Worm (Caenorhabditis elegans): ENCODE data around the gene trmt-10C.2.

Gene trmt-10C.2

DNA sequence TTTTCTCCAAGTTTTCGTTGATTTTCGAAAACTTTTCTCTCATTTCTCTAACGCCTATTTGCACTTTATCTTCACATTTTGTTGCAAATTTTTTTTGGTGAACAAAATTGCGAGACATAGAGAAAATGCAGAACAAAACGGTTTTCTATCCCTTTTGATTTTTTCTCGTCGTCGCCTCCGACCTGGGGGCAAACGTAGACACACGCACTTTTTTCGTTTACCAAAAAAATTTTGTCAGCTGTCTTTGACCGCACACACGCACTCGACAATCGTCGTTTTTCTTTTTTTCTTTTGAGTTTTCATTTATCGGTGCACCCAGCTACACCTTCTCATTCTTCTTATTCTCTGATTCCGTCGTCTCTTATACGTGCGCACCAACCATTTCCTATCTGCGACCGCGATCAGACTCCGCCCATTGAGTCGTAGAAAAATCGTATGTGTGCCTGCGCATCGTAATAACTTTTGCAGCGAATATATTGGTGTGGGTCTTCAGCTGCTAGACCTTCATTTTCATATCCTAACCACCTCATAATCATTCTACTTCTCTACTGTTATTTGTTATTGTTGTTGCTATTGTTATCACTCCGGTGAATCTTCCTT is 16.3 kb downstream of the trmt-10C.2 start (continued):
- 0 out of 2 replicates have a peak, but pooled peaks have one; percentile 10 for TF ChIP-seq lin-29 (GFP tag; IDR thresholded peaks at IDR 0.05)

DNA sequence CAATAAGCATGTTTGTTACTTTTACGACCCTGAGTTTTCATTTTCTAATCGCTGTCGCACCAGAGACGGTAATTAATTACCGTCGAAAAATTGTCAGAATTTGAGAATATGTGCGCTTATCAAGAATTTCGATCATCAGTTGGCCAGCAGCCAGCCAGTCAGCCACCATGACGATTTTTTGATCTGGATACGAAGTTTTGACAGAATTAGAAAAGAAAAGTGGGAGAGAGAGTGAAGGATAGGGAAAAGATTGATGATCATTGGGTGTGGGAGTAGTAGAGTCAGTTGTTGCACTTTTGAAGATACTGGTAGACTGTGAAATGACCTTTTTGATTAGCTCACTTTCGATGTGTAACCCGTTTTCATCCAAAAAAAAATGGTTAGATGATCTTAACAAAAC is 18.3 kb downstream of the trmt-10C.2 start:
- TF ChIP-seq daf-16 (GFP tag; optimal IDR thresholded peaks at IDR 0.05) = no peak
- no peak for TF ChIP-seq daf-16 (tag; optimal IDR thresholded peaks at IDR 0.05)
- TF ChIP-seq zag-1 (tag; optimal IDR thresholded peaks at IDR 0.05) = no peak
- peak in 1 of 2 experiments; percentile 13 for TF ChIP-seq lsy-2 (tag; optimal IDR thresholded peaks at IDR 0.05)
- no peak for TF ChIP-seq php-3 (GFP tag; IDR thresholded peaks at IDR 0.05)
- TF ChIP-seq lin-38 (GFP tag; IDR thresholded peaks at IDR 0.05) = peak; percentile 33; the same call in 1 of the 2 replicates
- peak in 1 of 2 experiments; percentile 18 for TF ChIP-seq mdl-1 (tag; optimal IDR thresholded peaks at IDR 0.05)
- TF ChIP-seq F10B5.3 (tag; optimal IDR thresholded peaks at IDR 0.05) = no peak
- no peak for TF ChIP-seq spr-3 (GFP tag; optimal IDR thresholded peaks at IDR 0.05)
- no peak for TF ChIP-seq daf-19 (GFP tag; conservative IDR thresholded peaks at IDR 0.05)
- TF ChIP-seq daf-8 (GFP tag; IDR thresholded peaks at IDR 0.05) = no peak
- no peak for TF ChIP-seq snpc-4 (tag; optimal IDR thresholded peaks at IDR 0.05)
- no peak for TF ChIP-seq nhr-76 (tag; optimal IDR thresholded peaks at IDR 0.05)
- TF ChIP-seq madf-9 (GFP tag; conservative IDR thresholded peaks at IDR 0.05) = no peak
- TF ChIP-seq nhr-28 (tag; optimal IDR thresholded peaks at IDR 0.05) = peak; percentile 54
- TF ChIP-seq hmg-1.1 (GFP tag; IDR thresholded peaks at IDR 0.05) = no peak
- TF ChIP-seq nhr-237 (tag; optimal IDR thresholded peaks at IDR 0.05) = no peak
- no peak for TF ChIP-seq fos-1 (tag; optimal IDR thresholded peaks at IDR 0.05)
- no peak for TF ChIP-seq daf-12 (tag; optimal IDR thresholded peaks at IDR 0.05)
- TF ChIP-seq lin-1 (GFP tag; IDR thresholded peaks at IDR 0.05) = no peak
- TF ChIP-seq nhr-6 (tag; optimal IDR thresholded peaks at IDR 0.05) = no peak
- TF ChIP-seq mxl-3 (GFP tag; optimal IDR thresholded peaks at IDR 0.05) = no peak
- TF ChIP-seq ztf-11 (tag; optimal IDR thresholded peaks at IDR 0.05) = no peak
- peak; percentile 15 for TF ChIP-seq nhr-11 (tag; optimal IDR thresholded peaks at IDR 0.05)
- TF ChIP-seq dve-1 (tag; optimal IDR thresholded peaks at IDR 0.05; ENCODE audit: insufficient read depth) = no peak
- no peak for TF ChIP-seq dmd-6 (GFP tag; IDR thresholded peaks at IDR 0.05)
- no peak for TF ChIP-seq mxl-2 (GFP tag; conservative IDR thresholded peaks at IDR 0.05)
- TF ChIP-seq aly-2 (tag; optimal IDR thresholded peaks at IDR 0.05) = no peak
- TF ChIP-seq duxl-1 (tag; optimal IDR thresholded peaks at IDR 0.05; ENCODE audit: poor library complexity) = no peak
- peak; percentile 16 for TF ChIP-seq hlh-11 (tag; optimal IDR thresholded peaks at IDR 0.05)
- peak in 1 of 2 experiments; percentile 99 for TF ChIP-seq unc-62 (GFP tag; optimal IDR thresholded peaks at IDR 0.05 in 1 of 2)
- TF ChIP-seq unc-62 (tag; optimal IDR thresholded peaks at IDR 0.05) = no peak
- no peak for TF ChIP-seq aha-1 (tag)
- no peak for TF ChIP-seq jun-1 (tag; optimal IDR thresholded peaks at IDR 0.05)

DNA sequence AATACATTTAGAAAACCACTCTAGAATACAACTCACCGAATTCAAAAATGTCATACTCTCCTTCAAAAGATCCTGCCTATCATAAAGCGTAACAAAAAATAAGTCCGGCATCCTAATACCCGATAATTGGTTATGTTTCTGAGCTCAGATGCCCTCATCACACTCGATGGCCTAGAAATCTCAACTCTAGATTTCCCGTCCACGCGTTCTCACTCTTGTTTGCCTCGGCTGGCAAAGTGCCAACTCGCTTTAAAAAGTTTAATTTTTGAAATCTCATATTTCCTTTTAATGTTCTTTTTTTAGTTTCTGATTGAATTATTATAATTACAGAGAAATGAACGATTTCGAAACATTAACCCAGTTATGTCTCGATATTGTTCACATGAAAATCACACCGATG is 21.6 kb downstream of the trmt-10C.2 start, which contains the start of the genes C56G2.15 and thoc-2:
TSS of gene C56G2.15 (minus strand) at position 188 of the 400 bp plus-strand sequence.
TSS of gene thoc-2 (plus strand) at position 331 of the 400 bp plus-strand sequence.
- TF ChIP-seq nhr-42 (GFP tag; IDR thresholded peaks at IDR 0.05) (no peak), mes-2 (tag; optimal IDR thresholded peaks at IDR 0.05; ENCODE audit: poor library complexity, severe bottlenecking) (peak; percentile 75), ZK337.2 (GFP tag; IDR thresholded peaks at IDR 0.05) (no peak), hif-1 (tag; optimal IDR thresholded peaks at IDR 0.05) (peak in 1 of 2 experiments; percentile 7), mep-1 (tag; optimal IDR thresholded peaks at IDR 0.05) (peak; percentile 33), lsy-2 (tag; optimal IDR thresholded peaks at IDR 0.05) (peak in 1 of 2 experiments; percentile 68), daf-16 (GFP tag; optimal IDR thresholded peaks at IDR 0.05) (no peak), daf-16 (tag; optimal IDR thresholded peaks at IDR 0.05) (peak; percentile 8)

Data from whole organism, L4 larva.